Worm (Caenorhabditis elegans) whole organism, L4/young adult: Measurements from ENCODE around the gene chil-6.

Source experiments
- W03F9.2 ChIP-seq: fragments of 150-350 bp; optimal IDR thresholded peaks from 2 replicates; lab custom pipeline; 2014; ENCODE audit warnings: missing biosample characterization, missing genetic modification characterization
- dao-5 ChIP-seq: sonication (generic microtip); optimal IDR thresholded peaks from 2 replicates; lab custom pipeline; 2016; ENCODE audit warnings: missing genotype, missing genetic modification characterization, moderate library complexity, missing compliant biosample characterization
- him-1 ChIP-seq: sonication (generic microtip); optimal IDR thresholded peaks from 2 replicates; lab custom pipeline; 2016; ENCODE audit warnings: missing genotype, missing genetic modification reagents, missing genetic modification characterization, missing compliant biosample characterization

DNA sequence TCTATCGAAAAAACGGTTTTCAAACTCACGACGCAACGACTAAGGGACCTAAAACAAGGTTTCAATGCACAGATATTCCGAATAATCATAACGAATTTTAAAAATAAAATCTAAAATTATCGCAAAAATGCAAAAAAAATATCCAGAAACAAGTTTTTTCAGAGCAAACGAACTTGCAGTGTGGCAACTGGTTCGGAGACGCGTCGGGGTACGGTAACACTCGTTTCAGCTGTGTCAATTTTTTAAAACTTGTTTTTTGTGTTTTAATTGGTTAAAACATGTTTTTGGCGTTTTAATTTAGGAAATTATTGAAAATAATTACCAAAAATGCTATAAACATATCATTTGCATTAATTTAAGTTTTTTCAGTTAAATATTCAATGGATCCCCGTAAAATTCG is 34.7 kb upstream of the chil-6 start, which contains the start of gene C08H9.16:
- TF ChIP-seq W03F9.2 (tag; lab: Kevin White, UChicago) (peak; percentile 74), him-1 (tag; lab: Kevin White, UChicago) (no peak), dao-5 (no peak)
